Worm (Caenorhabditis elegans) whole organism, late embryonic: ENCODE measurements around the gene lem-2.

Experiments
- gmeb-2 ChIP-seq: sonication (generic microtip); optimal IDR thresholded peaks from 2 replicates; lab custom pipeline; 2016; ENCODE audit warnings: missing genetic modification characterization, inconsistent platforms, missing compliant biosample characterization
- hlh-30 ChIP-seq: sonication (generic microtip); optimal IDR thresholded peaks from 2 replicates; lab custom pipeline; 2017; ENCODE audit warnings: antibody characterized with exemption, missing genetic modification characterization, missing compliant biosample characterization; ENCODE audit not compliant: insufficient read depth
- nhr-11 ChIP-seq: fragments of 150-350 bp; optimal IDR thresholded peaks from 2 replicates; lab custom pipeline; 2014; ENCODE audit warnings: missing biosample characterization, missing genetic modification characterization
- pha-4 ChIP-seq: fragments of 150-350 bp; optimal IDR thresholded peaks from 2 replicates; lab custom pipeline; 2018; ENCODE audit warnings: missing biosample characterization, missing genetic modification reagents, missing genetic modification characterization

DNA sequence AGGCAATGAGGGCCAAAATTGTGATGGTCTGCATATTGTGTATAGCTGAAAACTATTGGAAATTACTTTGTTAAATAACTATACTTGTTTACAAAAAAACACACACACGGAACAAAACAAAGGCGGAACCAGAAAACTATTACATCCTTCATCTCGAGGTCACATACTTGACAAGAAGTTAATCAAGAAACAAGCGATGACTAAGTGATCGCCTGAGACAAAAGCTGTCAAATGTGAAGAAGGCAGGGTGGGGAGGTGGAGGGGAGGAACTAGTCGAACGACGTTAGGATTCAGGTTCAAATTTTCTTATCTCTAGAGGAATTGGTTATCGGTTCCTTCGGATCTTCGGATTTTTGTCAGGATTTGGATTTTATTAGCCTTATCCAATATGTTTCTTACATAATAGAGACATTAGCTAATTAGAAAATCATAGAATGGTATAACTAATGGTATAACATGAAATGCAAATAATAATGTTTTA is 46.0 kb downstream of the lem-2 start, which contains the start of gene cpg-7:
- TF ChIP-seq nhr-11 (tag; lab: Kevin White, UChicago) (no peak), gmeb-2 (tag; lab: Kevin White, UChicago) (no peak), pha-4 (tag; lab: Kevin White, UChicago) (no peak), hlh-30 (no peak)
